Fruit fly (Drosophila melanogaster): Measurements from ENCODE around the gene Amnionless.

DNA sequence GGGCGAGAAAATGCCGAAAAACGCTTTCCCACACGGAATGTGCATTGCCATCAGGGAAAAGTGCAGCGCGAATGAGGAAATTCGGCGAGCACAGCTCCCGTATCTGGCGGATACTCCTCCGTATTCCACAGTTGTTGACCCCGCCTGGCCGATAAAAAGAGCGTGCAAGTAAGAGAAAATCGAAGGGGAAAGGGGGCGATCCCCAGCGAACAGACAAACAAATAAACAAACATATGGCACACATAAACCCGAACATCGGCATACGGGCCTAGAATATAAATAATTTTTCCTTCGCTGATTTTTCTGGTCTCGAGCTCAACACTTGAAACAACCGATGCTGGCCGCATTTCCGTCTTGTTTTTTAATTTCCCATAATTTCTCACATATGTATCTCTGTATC, 1.4 kb upstream of the Amnionless start:
- TF ChIP-seq grn (GFP tag; optimal IDR thresholded peaks at IDR 0.05): no peak
- no peak for TF ChIP-seq CG1233 (GFP tag; optimal IDR thresholded peaks at IDR 0.05)
- TF ChIP-seq CG30020 (tag; optimal IDR thresholded peaks at IDR 0.05): no peak
- no peak for TF ChIP-seq CG10543 (GFP tag; optimal IDR thresholded peaks at IDR 0.05)
- TF ChIP-seq gcm2 (GFP tag; optimal IDR thresholded peaks at IDR 0.05): no peak
- TF ChIP-seq Awh (GFP tag; IDR thresholded peaks at IDR 0.05): no peak
- TF ChIP-seq CG32767 (GFP tag; IDR thresholded peaks at IDR 0.05): no peak
- TF ChIP-seq Hmr (GFP tag; optimal IDR thresholded peaks at IDR 0.05): no peak
- no peak for TF ChIP-seq pho (GFP tag; optimal IDR thresholded peaks at IDR 0.05)
- TF ChIP-seq insv (GFP tag; optimal IDR thresholded peaks at IDR 0.05): no peak
- TF ChIP-seq Hr78 (GFP tag; optimal IDR thresholded peaks at IDR 0.05): no peak
- TF ChIP-seq tna (GFP tag; IDR thresholded peaks at IDR 0.05; ENCODE audit: partially characterized antibody): no peak
